Worm (Caenorhabditis elegans) whole organism, young adult: Measurements from ENCODE around the gene C26B9.7.

Experiments
- B0019.2 ChIP-seq: fragments of 200-800 bp; sonication (Bioruptor generic); conservative IDR thresholded peaks from 2 replicates; pipeline ENCODE4 v1.3.6; 2022; ENCODE audit warnings: missing genetic modification reagents, missing genetic modification characterization, missing compliant biosample characterization
- B0261.1 ChIP-seq: sonication (generic microtip); optimal IDR thresholded peaks from 2 replicates; lab custom pipeline; 2016; ENCODE audit warnings: mild to moderate bottlenecking, missing genetic modification characterization, moderate library complexity, missing compliant biosample characterization
- C06A6.2 ChIP-seq: fragments of 200-800 bp; sonication (Bioruptor generic); conservative IDR thresholded peaks from 2 replicates; pipeline ENCODE4 v1.3.6; 2022; ENCODE audit warnings: missing genetic modification characterization, missing compliant biosample characterization
- D2030.7 ChIP-seq: fragments of 200-800 bp; sonication (Bioruptor generic); IDR thresholded peaks from 2 replicates; pipeline ENCODE4 v1.3.6; 2022; ENCODE audit warnings: missing genetic modification reagents, missing genetic modification characterization, missing compliant biosample characterization
- F23B12.7 ChIP-seq: sonication (generic microtip); optimal IDR thresholded peaks from 2 replicates; lab custom pipeline; 2017; ENCODE audit warnings: missing genetic modification characterization, mild to moderate bottlenecking, missing compliant biosample characterization, antibody characterized with exemption, moderate library complexity; ENCODE audit not compliant: insufficient read depth
- F37B4.10 ChIP-seq: fragments of 200-800 bp; sonication (Bioruptor generic); IDR thresholded peaks from 2 replicates; pipeline ENCODE4 v1.3.6; 2022; ENCODE audit warnings: missing genetic modification characterization, missing compliant biosample characterization
- F49E8.2 ChIP-seq: sonication (generic microtip); optimal IDR thresholded peaks from 3 replicates; lab custom pipeline; 2017; ENCODE audit warnings: missing genetic modification characterization, mild to moderate bottlenecking, missing compliant biosample characterization, antibody characterized with exemption, moderate library complexity; ENCODE audit not compliant: insufficient read depth
- F57C9.4 ChIP-seq: sonication (generic microtip); optimal IDR thresholded peaks from 2 replicates; lab custom pipeline; 2017; ENCODE audit warnings: mild to moderate bottlenecking, missing genetic modification characterization, missing compliant biosample characterization
- K11D2.4 ChIP-seq: fragments of 200-800 bp; sonication (Bioruptor generic); IDR thresholded peaks from 2 replicates; pipeline ENCODE4 v1.3.6; 2022; ENCODE audit warnings: missing genetic modification reagents, missing genetic modification characterization, missing compliant biosample characterization
- ZK185.1 ChIP-seq: sonication (generic microtip); optimal IDR thresholded peaks from 2 replicates; lab custom pipeline; 2016; ENCODE audit warnings: mild to moderate bottlenecking, missing genetic modification characterization, missing compliant biosample characterization; ENCODE audit not compliant: poor library complexity, severe bottlenecking
- ama-1 ChIP-seq, 3 experiments: fragments of 150-350 bp in 1 of 3; sonication (generic microtip) in 2 of 3; optimal IDR thresholded peaks; 2 replicates each; lab custom pipeline; 2014 to 2018; ENCODE audit warnings: missing biosample characterization in 2 of 3, missing genetic modification characterization in 2 of 3, missing genetic modification reagents in 2 of 3
- aptf-2 ChIP-seq: fragments of 200-800 bp; sonication (Bioruptor generic); conservative IDR thresholded peaks from 2 replicates; pipeline ENCODE4 v1.3.6; 2022; ENCODE audit warnings: missing genetic modification reagents, missing genetic modification characterization, missing compliant biosample characterization
- atf-7 ChIP-seq: sonication (generic microtip); optimal IDR thresholded peaks from 2 replicates; lab custom pipeline; 2017; ENCODE audit warnings: mild to moderate bottlenecking, missing genetic modification characterization, missing compliant biosample characterization
- attf-6 ChIP-seq: fragments of 200-800 bp; sonication (Bioruptor generic); IDR thresholded peaks from 2 replicates; pipeline ENCODE4 v1.3.6; 2022; ENCODE audit warnings: missing genetic modification reagents, missing genetic modification characterization, missing compliant biosample characterization
- bed-2 ChIP-seq: fragments of 200-800 bp; sonication (Bioruptor generic); IDR thresholded peaks from 2 replicates; pipeline ENCODE4 v1.3.6; 2022; ENCODE audit warnings: missing genetic modification reagents, missing genetic modification characterization, missing compliant biosample characterization
- cebp-2 ChIP-seq: fragments of 200-800 bp; sonication (Bioruptor generic); IDR thresholded peaks from 2 replicates; pipeline ENCODE4 v1.3.6; 2022; ENCODE audit warnings: missing genetic modification characterization, missing compliant biosample characterization
- ceh-91 ChIP-seq: fragments of 200-800 bp; sonication (Bioruptor generic); IDR thresholded peaks from 2 replicates; pipeline ENCODE4 v1.3.6; 2022; ENCODE audit warnings: missing genetic modification reagents, missing genetic modification characterization, missing compliant biosample characterization
- chd-7 ChIP-seq: sonication (generic microtip); optimal IDR thresholded peaks from 2 replicates; lab custom pipeline; 2016; ENCODE audit warnings: mild to moderate bottlenecking, missing genetic modification characterization, moderate library complexity, missing compliant biosample characterization
- efl-1 ChIP-seq: fragments of 150-350 bp; optimal IDR thresholded peaks from 2 replicates; lab custom pipeline; 2014; ENCODE audit warnings: missing biosample characterization, missing genetic modification reagents, missing genetic modification characterization
- ekl-4 ChIP-seq: fragments of 200-800 bp; sonication (Bioruptor generic); IDR thresholded peaks from 2 replicates; pipeline ENCODE4 v1.3.6; 2022; ENCODE audit warnings: missing genetic modification reagents, missing genetic modification characterization, missing compliant biosample characterization
- ets-4 ChIP-seq: fragments of 200-800 bp; sonication (Bioruptor generic); optimal IDR thresholded peaks from 2 replicates; lab custom pipeline; 2018; ENCODE audit warnings: mild to moderate bottlenecking, missing genetic modification characterization, missing compliant biosample characterization
- him-1 ChIP-seq: sonication (generic microtip); optimal IDR thresholded peaks from 2 replicates; lab custom pipeline; 2016; ENCODE audit warnings: missing genotype, missing genetic modification reagents, missing genetic modification characterization, missing compliant biosample characterization
- hlh-12 ChIP-seq: sonication (generic microtip); optimal IDR thresholded peaks from 2 replicates; lab custom pipeline; 2016; ENCODE audit warnings: missing genetic modification characterization, missing compliant biosample characterization
- hlh-26 ChIP-seq: fragments of 200-800 bp; sonication (Bioruptor generic); conservative IDR thresholded peaks from 2 replicates; pipeline ENCODE4 v1.3.6; 2022; ENCODE audit warnings: missing genetic modification reagents, missing genetic modification characterization, missing compliant biosample characterization
- let-607 ChIP-seq, 2 experiments: fragments of 200-800 bp in 1 of 2; sonication (Bioruptor generic) in 1 of 2; sonication (generic microtip) in 1 of 2; optimal IDR thresholded peaks; 2 replicates each; lab custom pipeline; 2016 to 2018; ENCODE audit warnings: mild to moderate bottlenecking in 2 of 2, missing compliant biosample characterization in 2 of 2, missing genetic modification characterization in 2 of 2, moderate library complexity in 2 of 2, missing genotype in 1 of 2
- lin-54 ChIP-seq: fragments of 200-800 bp; sonication (Bioruptor generic); optimal IDR thresholded peaks from 2 replicates; lab custom pipeline; 2018; ENCODE audit warnings: mild to moderate bottlenecking, missing genetic modification characterization, missing compliant biosample characterization
- lsl-1 ChIP-seq: fragments of 200-800 bp; sonication (Bioruptor generic); optimal IDR thresholded peaks from 2 replicates; lab custom pipeline; 2018; ENCODE audit warnings: mild to moderate bottlenecking, missing genetic modification characterization, moderate library complexity, missing compliant biosample characterization
- madf-3 ChIP-seq: fragments of 200-800 bp; sonication (Bioruptor generic); IDR thresholded peaks from 2 replicates; pipeline ENCODE4 v1.3.6; 2022; ENCODE audit warnings: missing genetic modification reagents, missing genetic modification characterization, missing compliant biosample characterization
- madf-6 ChIP-seq: fragments of 200-800 bp; sonication (Bioruptor generic); IDR thresholded peaks from 2 replicates; pipeline ENCODE4 v1.3.6; 2022; ENCODE audit warnings: missing genetic modification reagents, missing genetic modification characterization, missing compliant biosample characterization
- madf-8 ChIP-seq: fragments of 200-800 bp; sonication (Bioruptor generic); conservative IDR thresholded peaks from 2 replicates; pipeline ENCODE4 v1.3.6; 2022; ENCODE audit warnings: missing genetic modification reagents, missing genetic modification characterization, missing compliant biosample characterization
- mcd-1 ChIP-seq: fragments of 200-800 bp; sonication (Bioruptor generic); IDR thresholded peaks from 2 replicates; pipeline ENCODE4 v1.3.6; 2022; ENCODE audit warnings: missing genetic modification reagents, missing genetic modification characterization, missing compliant biosample characterization
- nfyb-1 ChIP-seq: fragments of 200-800 bp; sonication (Bioruptor generic); IDR thresholded peaks from 2 replicates; pipeline ENCODE4 v1.3.6; 2022; ENCODE audit warnings: missing genetic modification reagents, missing genetic modification characterization, missing compliant biosample characterization
- nhr-179 ChIP-seq: sonication (generic microtip); optimal IDR thresholded peaks from 2 replicates; lab custom pipeline; 2016; ENCODE audit warnings: mild to moderate bottlenecking, missing genetic modification characterization, missing compliant biosample characterization
- nhr-90 ChIP-seq: sonication (generic microtip); optimal IDR thresholded peaks from 2 replicates; lab custom pipeline; 2016; ENCODE audit warnings: missing genotype, mild to moderate bottlenecking, missing genetic modification characterization, missing compliant biosample characterization
- pha-4 ChIP-seq: fragments of 150-350 bp; sonication (generic microtip); optimal IDR thresholded peaks from 2 replicates; lab custom pipeline; 2014; ENCODE audit warnings: missing biosample characterization, missing genetic modification reagents, missing genetic modification characterization
- rcor-1 ChIP-seq: fragments of 200-800 bp; sonication (Bioruptor generic); IDR thresholded peaks from 2 replicates; pipeline ENCODE4 v1.3.6; 2022; ENCODE audit warnings: missing genetic modification reagents, missing genetic modification characterization, missing compliant biosample characterization
- rec-8 ChIP-seq, 2 experiments: sonication (generic microtip); optimal IDR thresholded peaks; 2 replicates each; lab custom pipeline; 2016; ENCODE audit warnings: mild to moderate bottlenecking in 2 of 2, missing genetic modification characterization in 2 of 2, missing genetic modification reagents in 2 of 2, missing genotype in 2 of 2, missing biosample characterization in 1 of 2, missing compliant biosample characterization in 1 of 2, moderate library complexity in 1 of 2
- repo-1 ChIP-seq: sonication (generic microtip); optimal IDR thresholded peaks from 2 replicates; lab custom pipeline; 2017; ENCODE audit warnings: mild to moderate bottlenecking, missing genetic modification characterization, missing compliant biosample characterization
- rpc-1 ChIP-seq, 2 experiments: fragments of 150-350 bp in 1 of 2; sonication (generic microtip) in 1 of 2; optimal IDR thresholded peaks; 2 replicates each; lab custom pipeline; 2014 to 2018; ENCODE audit warnings: missing biosample characterization in 1 of 2, missing genetic modification characterization in 1 of 2, missing genetic modification reagents in 1 of 2, missing genotype in 1 of 2
- sdz-38 ChIP-seq: sonication (generic microtip); optimal IDR thresholded peaks from 2 replicates; lab custom pipeline; 2016; ENCODE audit warnings: missing genotype, missing genetic modification characterization, missing compliant biosample characterization
- snpc-4 ChIP-seq, 5 experiments: fragments of 150-350 bp in 1 of 5; sonication (generic microtip) in 4 of 5; optimal IDR thresholded peaks; 2 replicates each; lab custom pipeline; 2014 to 2018; ENCODE audit warnings: missing genetic modification characterization in 5 of 5, missing biosample characterization in 3 of 5, antibody characterized with exemption in 2 of 5, mild to moderate bottlenecking in 2 of 5, missing compliant biosample characterization in 2 of 5, missing genotype in 2 of 5, moderate library complexity in 2 of 5, missing genetic modification reagents in 1 of 5
- sptf-2 ChIP-seq: fragments of 200-800 bp; sonication (Bioruptor generic); optimal IDR thresholded peaks from 2 replicates; lab custom pipeline; 2018; ENCODE audit warnings: mild to moderate bottlenecking, missing genetic modification characterization, missing compliant biosample characterization
- tbx-9 ChIP-seq: sonication (generic microtip); optimal IDR thresholded peaks from 2 replicates; lab custom pipeline; 2016; ENCODE audit warnings: borderline replicate concordance, missing genetic modification characterization, inconsistent platforms, missing compliant biosample characterization
- tlf-1 ChIP-seq: fragments of 200-800 bp; sonication (Bioruptor generic); optimal IDR thresholded peaks from 2 replicates; lab custom pipeline; 2018; ENCODE audit warnings: mild to moderate bottlenecking, missing genetic modification characterization, missing compliant biosample characterization
- unc-62 ChIP-seq: fragments of 150-350 bp; optimal IDR thresholded peaks from 2 replicates; lab custom pipeline; 2014; ENCODE audit warnings: missing biosample characterization, missing genetic modification reagents, missing genetic modification characterization
- xnd-1 ChIP-seq: sonication (generic microtip); optimal IDR thresholded peaks from 2 replicates; lab custom pipeline; 2016; ENCODE audit warnings: missing genotype, missing genetic modification reagents, missing genetic modification characterization, missing compliant biosample characterization
- ztf-26 ChIP-seq: sonication (generic microtip); optimal IDR thresholded peaks from 2 replicates; lab custom pipeline; 2017; ENCODE audit warnings: missing genetic modification characterization, missing compliant biosample characterization
- ztf-6 ChIP-seq: fragments of 200-800 bp; sonication (Bioruptor generic); IDR thresholded peaks from 2 replicates; pipeline ENCODE4 v1.3.6; 2022; ENCODE audit warnings: missing genetic modification reagents, missing genetic modification characterization, missing compliant biosample characterization

C26B9.7 gene

DNA sequence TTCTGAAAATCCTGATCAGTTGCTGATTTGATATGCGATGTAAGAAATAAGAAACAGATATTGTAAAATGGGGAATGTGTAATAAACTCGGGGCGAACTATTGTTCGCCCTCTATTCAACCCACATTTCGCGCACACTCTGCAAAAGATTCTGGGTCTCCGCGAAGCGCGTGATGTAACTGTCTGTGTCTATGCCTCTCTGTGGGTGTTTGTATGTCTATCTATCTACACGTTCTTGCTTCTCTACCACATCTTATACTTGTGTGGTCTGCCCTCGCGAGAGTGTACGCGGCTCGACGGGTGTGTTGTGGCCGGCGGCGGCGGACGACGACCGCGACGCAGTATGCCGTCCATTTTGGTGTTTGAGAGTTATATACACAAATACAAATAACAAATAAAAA, 5.6 kb upstream of the C26B9.7 start (continued):
- no peak for TF ChIP-seq bed-2 (GFP tag; lab: Robert Waterston, UW)
- peak; percentile 21 for TF ChIP-seq ZK185.1 (tag; lab: Kevin White, UChicago)
- TF ChIP-seq let-607 (tag; optimal IDR thresholded peaks at IDR 0.05; lab: Kevin White, UChicago): no peak
- TF ChIP-seq hlh-26 (GFP tag; lab: Robert Waterston, UW): no peak
- TF ChIP-seq rcor-1 (GFP tag; lab: Robert Waterston, UW): no peak
- TF ChIP-seq F57C9.4: no peak
- TF ChIP-seq F23B12.7 (tag; lab: Kevin White, UChicago): no peak
- no peak for TF ChIP-seq ama-1 (optimal IDR thresholded peaks at IDR 0.05; lab: Kevin White, UChicago)
- TF ChIP-seq ama-1 (GFP tag; optimal IDR thresholded peaks at IDR 0.05; lab: Kevin White, UChicago): no peak
- TF ChIP-seq attf-6 (GFP tag; lab: Robert Waterston, UW): no peak
- TF ChIP-seq madf-6 (GFP tag; lab: Robert Waterston, UW): no peak
- TF ChIP-seq tlf-1 (GFP tag; lab: Kevin White, UChicago): no peak
- no peak for TF ChIP-seq C06A6.2 (GFP tag; lab: Robert Waterston, UW)
- TF ChIP-seq madf-8 (GFP tag; lab: Robert Waterston, UW): no peak
- no peak for TF ChIP-seq F49E8.2 (tag; lab: Kevin White, UChicago)
- TF ChIP-seq him-1 (tag; lab: Kevin White, UChicago): no peak
- no peak for TF ChIP-seq chd-7 (tag; lab: Kevin White, UChicago)
- TF ChIP-seq pha-4: no peak
- no peak for TF ChIP-seq lsl-1
- TF ChIP-seq repo-1 (tag; lab: Kevin White, UChicago): no peak
- TF ChIP-seq atf-7: no peak
- TF ChIP-seq ztf-26 (tag; lab: Kevin White, UChicago): peak; percentile 33
- TF ChIP-seq F37B4.10 (GFP tag; lab: Robert Waterston, UW): no peak
- no peak for TF ChIP-seq ekl-4
- no peak for TF ChIP-seq B0261.1 (tag; lab: Kevin White, UChicago)
- TF ChIP-seq tbx-9 (tag; lab: Kevin White, UChicago): no peak
- no peak for TF ChIP-seq ceh-91 (GFP tag; lab: Robert Waterston, UW)
- no peak for TF ChIP-seq xnd-1
- TF ChIP-seq madf-3 (GFP tag; lab: Robert Waterston, UW): 0 out of 2 replicates have a peak, but pooled peaks have one; percentile 62
- TF ChIP-seq rec-8 (tag; optimal IDR thresholded peaks at IDR 0.05; lab: Kevin White, UChicago): no peak
- TF ChIP-seq rpc-1 (optimal IDR thresholded peaks at IDR 0.05; lab: Kevin White, UChicago): no peak
- TF ChIP-seq rpc-1 (tag; optimal IDR thresholded peaks at IDR 0.05; lab: Kevin White, UChicago): no peak
- TF ChIP-seq ets-4: no peak
- no peak for TF ChIP-seq sptf-2
- no peak for TF ChIP-seq K11D2.4 (GFP tag; lab: Robert Waterston, UW)
- TF ChIP-seq cebp-2 (GFP tag; lab: Robert Waterston, UW): no peak
- TF ChIP-seq B0019.2 (GFP tag; lab: Robert Waterston, UW): no peak
- no peak for TF ChIP-seq nhr-179
- TF ChIP-seq hlh-12: no peak
- no peak for TF ChIP-seq lin-54 (GFP tag; lab: Kevin White, UChicago)
- no peak for TF ChIP-seq nhr-90
- no peak for TF ChIP-seq aptf-2 (GFP tag; lab: Robert Waterston, UW)
- no peak for TF ChIP-seq sdz-38
- TF ChIP-seq snpc-4 (GFP tag; optimal IDR thresholded peaks at IDR 0.05; lab: Kevin White, UChicago): no peak
- TF ChIP-seq snpc-4 (tag; optimal IDR thresholded peaks at IDR 0.05; lab: Kevin White, UChicago): peak in 2 of 4 experiments; percentile 17 to 40
- TF ChIP-seq efl-1 (GFP tag; lab: Kevin White, UChicago): no peak
- no peak for TF ChIP-seq D2030.7
- no peak for TF ChIP-seq unc-62 (GFP tag; lab: Kevin White, UChicago)
- no peak for TF ChIP-seq ztf-6 (GFP tag; lab: Robert Waterston, UW)
- TF ChIP-seq nfyb-1 (GFP tag; lab: Robert Waterston, UW): 0 out of 2 replicates have a peak, but pooled peaks have one; percentile 47
- no peak for TF ChIP-seq mcd-1 (GFP tag; lab: Robert Waterston, UW)
